Worm (Caenorhabditis elegans): Measurements from ENCODE around the gene set-5.

The set-5 gene

ce11 chrV:14734187-14734765, 35.5 kb downstream of the set-5 start, which contains the start of gene unc-61 (continued):
- no peak for TF ChIP-seq elt-2 (tag; optimal IDR thresholded peaks at IDR 0.05)
- peak; percentile 38 for TF ChIP-seq snu-23 (GFP tag; optimal IDR thresholded peaks at IDR 0.05)
- TF ChIP-seq nhr-28 (tag; optimal IDR thresholded peaks at IDR 0.05) = no peak
- no peak for TF ChIP-seq fkh-10 (GFP tag; optimal IDR thresholded peaks at IDR 0.05)
- no peak for TF ChIP-seq ztf-11 (tag; optimal IDR thresholded peaks at IDR 0.05)
- no peak for TF ChIP-seq sox-4 (tag; optimal IDR thresholded peaks at IDR 0.05)
- TF ChIP-seq lin-14 (GFP tag; optimal IDR thresholded peaks at IDR 0.05) = peak; percentile 46
- TF ChIP-seq aha-1 (tag; optimal IDR thresholded peaks at IDR 0.05) = no peak
- TF ChIP-seq mdl-1 (tag; optimal IDR thresholded peaks at IDR 0.05) = no peak
- TF ChIP-seq egl-13 (tag; optimal IDR thresholded peaks at IDR 0.05) = no peak
- peak; percentile 28 for TF ChIP-seq rnt-1 (tag; optimal IDR thresholded peaks at IDR 0.05)
- peak; percentile 84 to 93 for TF ChIP-seq lin-35 (GFP tag; optimal IDR thresholded peaks at IDR 0.05)
- TF ChIP-seq dsc-1 (tag; optimal IDR thresholded peaks at IDR 0.05) = no peak
- TF ChIP-seq dpl-1 (GFP tag; optimal IDR thresholded peaks at IDR 0.05) = peak; percentile 83 to 91 (median 87)
- TF ChIP-seq fkh-8 (tag; optimal IDR thresholded peaks at IDR 0.05) = no peak
- peak; percentile 15 for TF ChIP-seq mep-1 (tag; optimal IDR thresholded peaks at IDR 0.05)
- TF ChIP-seq nhr-19 (GFP tag; conservative IDR thresholded peaks at IDR 0.05) = peak; percentile 24; the same call in 1 of the 2 replicates
- TF ChIP-seq mef-2 (tag; optimal IDR thresholded peaks at IDR 0.05) = no peak
- TF ChIP-seq ces-1 (GFP tag; optimal IDR thresholded peaks at IDR 0.05) = no peak
- peak; percentile 31 for TF ChIP-seq xbp-1 (tag; optimal IDR thresholded peaks at IDR 0.05)
- TF ChIP-seq nhr-12 (tag; optimal IDR thresholded peaks at IDR 0.05) = no peak
- no peak for TF ChIP-seq ztf-4 (tag; optimal IDR thresholded peaks at IDR 0.05)
- peak; percentile 26 for TF ChIP-seq C16A3.4 (tag; optimal IDR thresholded peaks at IDR 0.05)
- no peak for TF ChIP-seq pag-3 (tag; optimal IDR thresholded peaks at IDR 0.05; ENCODE audit: borderline replicate concordance, insufficient read depth)
- peak; percentile 12 for TF ChIP-seq swsn-7 (tag; optimal IDR thresholded peaks at IDR 0.05)
- no peak for TF ChIP-seq ets-5 (GFP tag; IDR thresholded peaks at IDR 0.05)
- TF ChIP-seq ama-1 (optimal IDR thresholded peaks at IDR 0.05) = no peak
- TF ChIP-seq ceh-63 (GFP tag; optimal IDR thresholded peaks at IDR 0.05) = no peak
- peak; percentile 25 for TF ChIP-seq unc-130 (tag; optimal IDR thresholded peaks at IDR 0.05)
- TF ChIP-seq nhr-90 (tag; optimal IDR thresholded peaks at IDR 0.05; ENCODE audit: poor library complexity) = no peak
- no peak for TF ChIP-seq pax-3 (tag; optimal IDR thresholded peaks at IDR 0.05)
- TF ChIP-seq vab-15 (tag; optimal IDR thresholded peaks at IDR 0.05) = no peak
- no peak for TF ChIP-seq nhr-47 (tag; optimal IDR thresholded peaks at IDR 0.05)
- TF ChIP-seq fos-1 (tag; optimal IDR thresholded peaks at IDR 0.05) = no peak
- TF ChIP-seq C34B4.2 (tag; optimal IDR thresholded peaks at IDR 0.05) = no peak
- TF ChIP-seq C04F5.9 (tag; optimal IDR thresholded peaks at IDR 0.05) = no peak
- no peak for TF ChIP-seq lin-39 (tag; optimal IDR thresholded peaks at IDR 0.05)
- no peak for TF ChIP-seq pqm-1 (tag; optimal IDR thresholded peaks at IDR 0.05)
- TF ChIP-seq nhr-77 (tag; optimal IDR thresholded peaks at IDR 0.05) = no peak

ce11 chrV:14736851-14737250, 38.1 kb downstream of the set-5 start, which contains the start of gene Y50E8A.5:
TSS of gene Y50E8A.5 (minus strand) at chrV:14736951.
- TF ChIP-seq ces-1 (GFP tag; optimal IDR thresholded peaks at IDR 0.05) (no peak), aly-2 (tag; optimal IDR thresholded peaks at IDR 0.05) (no peak), nhr-77 (tag; optimal IDR thresholded peaks at IDR 0.05) (no peak), aha-1 (tag; optimal IDR thresholded peaks at IDR 0.05) (no peak)

ce11 chrV:14741233-14741632, 42.5 kb downstream of the set-5 start, which contains the start of gene Y50E8A.6:
TSS of gene Y50E8A.6 (minus strand) at chrV:14741333.
- TF ChIP-seq rnt-1 (tag; optimal IDR thresholded peaks at IDR 0.05) = no peak
- TF ChIP-seq nhr-85 (tag) = no peak
- no peak for TF ChIP-seq egl-13 (tag; optimal IDR thresholded peaks at IDR 0.05)
- TF ChIP-seq ceh-82 (tag; optimal IDR thresholded peaks at IDR 0.05) = no peak
- no peak for TF ChIP-seq ama-1 (optimal IDR thresholded peaks at IDR 0.05)
- TF ChIP-seq irx-1 (tag; optimal IDR thresholded peaks at IDR 0.05) = no peak
- no peak for TF ChIP-seq C16A3.4 (tag; optimal IDR thresholded peaks at IDR 0.05)
- TF ChIP-seq unc-86 (tag; optimal IDR thresholded peaks at IDR 0.05) = no peak
- no peak for TF ChIP-seq nhr-237 (tag; optimal IDR thresholded peaks at IDR 0.05)
- no peak for TF ChIP-seq aha-1 (tag; optimal IDR thresholded peaks at IDR 0.05)
- no peak for TF ChIP-seq sptf-1 (tag; optimal IDR thresholded peaks at IDR 0.05)
- no peak for TF ChIP-seq mef-2 (tag; optimal IDR thresholded peaks at IDR 0.05)
- TF ChIP-seq lir-3 (tag; optimal IDR thresholded peaks at IDR 0.05; ENCODE audit: poor library complexity) = no peak
- TF ChIP-seq unc-62 (GFP tag; optimal IDR thresholded peaks at IDR 0.05) = no peak
- no peak for TF ChIP-seq lin-15B (tag; optimal IDR thresholded peaks at IDR 0.05)
- TF ChIP-seq ztf-11 (tag; optimal IDR thresholded peaks at IDR 0.05) = no peak
- TF ChIP-seq nhr-76 (tag; optimal IDR thresholded peaks at IDR 0.05) = no peak

Data from whole organism, L1 larva.